Fruit fly (Drosophila melanogaster) whole organism, embryonic: ENCODE results near the gene Cpsf5.

Experiments used
- CG1024 ChIP-seq: fragments of 200-800 bp; sonication (Bioruptor generic); IDR thresholded peaks from 2 replicates; pipeline ENCODE4 v1.3.6; 2022; ENCODE audit warnings: missing biosample characterization, missing genetic modification characterization
- CG10321 ChIP-seq: fragments of 200-800 bp; sonication (Bioruptor generic); IDR thresholded peaks from 2 replicates; pipeline ENCODE4 v1.3.6; 2022; ENCODE audit warnings: missing biosample characterization, missing genetic modification characterization
- CG10462 ChIP-seq: fragments of 200-800 bp; sonication (Bioruptor generic); optimal IDR thresholded peaks from 2 replicates; lab custom pipeline; 2016; ENCODE audit warnings: missing biosample characterization, missing genetic modification characterization
- CG11247 ChIP-seq: fragments of 200-800 bp; sonication (Bioruptor generic); IDR thresholded peaks from 2 replicates; pipeline ENCODE4 v1.3.6; 2022; ENCODE audit warnings: missing biosample characterization, missing genetic modification characterization
- CG11504 ChIP-seq: fragments of 200-800 bp; sonication (Bioruptor generic); optimal IDR thresholded peaks from 3 replicates; lab custom pipeline; 2019; ENCODE audit warnings: missing biosample characterization, mild to moderate bottlenecking, missing genetic modification characterization, moderate library complexity
- CG12744 ChIP-seq: fragments of 200-800 bp; sonication (Bioruptor generic); optimal IDR thresholded peaks from 2 replicates; lab custom pipeline; 2016; ENCODE audit warnings: missing biosample characterization, missing genetic modification characterization
- CG17328 ChIP-seq: fragments of 200-800 bp; sonication (Bioruptor generic); IDR thresholded peaks from 2 replicates; pipeline ENCODE4 v1.3.6; 2022; ENCODE audit warnings: missing biosample characterization, missing genetic modification characterization
- CG18619 ChIP-seq: fragments of 200-800 bp; sonication (Bioruptor generic); optimal IDR thresholded peaks from 3 replicates; lab custom pipeline; 2017; ENCODE audit warnings: missing biosample characterization, mild to moderate bottlenecking, missing genetic modification characterization
- CG2116 ChIP-seq: fragments of 200-800 bp; sonication (Bioruptor generic); optimal IDR thresholded peaks from 3 replicates; lab custom pipeline; 2018; ENCODE audit warnings: missing biosample characterization, mild to moderate bottlenecking, missing genetic modification characterization
- CG2678 ChIP-seq: fragments of 200-800 bp; sonication (Bioruptor generic); optimal IDR thresholded peaks from 3 replicates; lab custom pipeline; 2019; ENCODE audit warnings: missing biosample characterization, mild to moderate bottlenecking, missing genetic modification characterization, moderate library complexity
- CG31441 ChIP-seq: fragments of 200-800 bp; sonication (Bioruptor generic); IDR thresholded peaks from 2 replicates; pipeline ENCODE4 v1.3.6; 2022; ENCODE audit warnings: missing biosample characterization, missing genetic modification characterization
- CG3163 ChIP-seq: fragments of 200-800 bp; sonication (Bioruptor generic); optimal IDR thresholded peaks from 3 replicates; lab custom pipeline; 2016; ENCODE audit warnings: missing biosample characterization, missing genetic modification characterization
- CG3281 ChIP-seq: fragments of 200-800 bp; sonication (Bioruptor generic); optimal IDR thresholded peaks from 3 replicates; lab custom pipeline; 2017; ENCODE audit warnings: missing biosample characterization, mild to moderate bottlenecking, missing genetic modification characterization
- CG34224 ChIP-seq: fragments of 200-800 bp; sonication (Bioruptor generic); IDR thresholded peaks from 3 replicates; pipeline ENCODE4 v1.3.6; 2022; ENCODE audit warnings: missing biosample characterization, missing genetic modification characterization; ENCODE audit not compliant: partially characterized antibody
- CG34376 ChIP-seq: fragments of 200-800 bp; sonication (Bioruptor generic); optimal IDR thresholded peaks from 2 replicates; lab custom pipeline; 2018; ENCODE audit warnings: missing biosample characterization, mild to moderate bottlenecking, missing genetic modification characterization
- CG3726 ChIP-seq: fragments of 200-800 bp; sonication (Bioruptor generic); IDR thresholded peaks from 3 replicates; pipeline ENCODE4, ENCODE4 v1.3.6; 2022; ENCODE audit warnings: missing biosample characterization, missing genetic modification characterization
- CG4854 ChIP-seq: fragments of 200-800 bp; sonication (Bioruptor generic); optimal IDR thresholded peaks from 2 replicates; lab custom pipeline; 2016; ENCODE audit warnings: missing biosample characterization, missing genetic modification characterization, inconsistent platforms
- CG5953 ChIP-seq: fragments of 200-800 bp; sonication (Bioruptor generic); IDR thresholded peaks from 2 replicates; pipeline ENCODE4 v1.3.6; 2022; ENCODE audit warnings: missing biosample characterization, missing genetic modification characterization
- CG6791 ChIP-seq: fragments of 200-800 bp; sonication (Bioruptor generic); IDR thresholded peaks from 3 replicates; pipeline ENCODE4 v1.3.6; 2022; ENCODE audit warnings: missing biosample characterization, missing genetic modification characterization; ENCODE audit not compliant: partially characterized antibody
- CG7839 ChIP-seq: fragments of 200-800 bp; sonication (Bioruptor generic); optimal IDR thresholded peaks from 3 replicates; lab custom pipeline; 2018; ENCODE audit warnings: missing biosample characterization, mild to moderate bottlenecking, missing genetic modification characterization, moderate library complexity
- CG7963 ChIP-seq: fragments of 200-800 bp; sonication (Bioruptor generic); IDR thresholded peaks from 3 replicates; pipeline ENCODE4 v1.3.6; 2022; ENCODE audit warnings: missing biosample characterization, missing genetic modification characterization; ENCODE audit not compliant: partially characterized antibody
- CG9727 ChIP-seq: fragments of 200-800 bp; sonication (Bioruptor generic); optimal IDR thresholded peaks from 3 replicates; lab custom pipeline; 2017; ENCODE audit warnings: missing biosample characterization, mild to moderate bottlenecking, missing genetic modification characterization
- Dp ChIP-seq: fragments of 200-800 bp; sonication (Bioruptor generic); optimal IDR thresholded peaks from 2 replicates; lab custom pipeline; 2018; ENCODE audit warnings: missing biosample characterization, mild to moderate bottlenecking, missing genetic modification characterization, moderate library complexity
- HLH54F ChIP-seq: fragments of 200-800 bp; sonication (Bioruptor generic); optimal IDR thresholded peaks from 3 replicates; lab custom pipeline; 2016; ENCODE audit warnings: missing biosample characterization, missing genetic modification characterization
- Jarid2 ChIP-seq: fragments of 200-800 bp; sonication (Bioruptor generic); optimal IDR thresholded peaks from 3 replicates; lab custom pipeline; 2017; ENCODE audit warnings: mild to moderate bottlenecking, missing biosample characterization, missing genetic modification reagents, missing genetic modification characterization
- MESR4 ChIP-seq: fragments of 200-800 bp; sonication (Bioruptor generic); optimal IDR thresholded peaks from 2 replicates; lab custom pipeline; 2018; ENCODE audit warnings: missing biosample characterization, mild to moderate bottlenecking, missing genetic modification characterization, moderate library complexity
- Med ChIP-seq: fragments of 200-800 bp; sonication (Bioruptor generic); peaks from one replicate; lab custom pipeline; 2016; ENCODE audit warnings: missing biosample characterization, missing genetic modification characterization, mild to moderate bottlenecking, inconsistent platforms, moderate library complexity
- NC2α ChIP-seq: fragments of 200-800 bp; sonication (Bioruptor generic); optimal IDR thresholded peaks from 2 replicates; lab custom pipeline; 2016; ENCODE audit warnings: missing biosample characterization, missing genetic modification characterization
- Nf-YC ChIP-seq: fragments of 200-800 bp; optimal IDR thresholded peaks from 3 replicates; lab custom pipeline; 2019; ENCODE audit warnings: missing biosample characterization, mild to moderate bottlenecking, missing genetic modification characterization, moderate library complexity
- Ptx1 ChIP-seq: fragments of 200-800 bp; sonication (Bioruptor generic); IDR thresholded peaks from 2 replicates; pipeline ENCODE4 v1.3.6; 2022; ENCODE audit warnings: missing biosample characterization, missing genetic modification characterization
- Ravus ChIP-seq: fragments of 200-800 bp; sonication (Bioruptor generic); IDR thresholded peaks from 2 replicates; pipeline ENCODE4 v1.3.6; 2022; ENCODE audit warnings: missing biosample characterization, missing genetic modification characterization
- al ChIP-seq: fragments of 200-800 bp; sonication (Bioruptor generic); IDR thresholded peaks from 2 replicates; pipeline ENCODE4 v1.3.6; 2022; ENCODE audit warnings: missing biosample characterization, missing genetic modification characterization
- ash1 ChIP-seq: fragments of 200-800 bp; sonication (Bioruptor generic); optimal IDR thresholded peaks from 2 replicates; lab custom pipeline; 2018; ENCODE audit warnings: missing biosample characterization, mild to moderate bottlenecking, missing genetic modification characterization
- bbx ChIP-seq: fragments of 200-800 bp; sonication (Bioruptor generic); IDR thresholded peaks from 2 replicates; pipeline ENCODE4 v1.3.6; 2022; ENCODE audit warnings: missing biosample characterization, missing genetic modification characterization; ENCODE audit not compliant: partially characterized antibody
- btn ChIP-seq: fragments of 200-800 bp; sonication (Bioruptor generic); optimal IDR thresholded peaks from 2 replicates; lab custom pipeline; 2016; ENCODE audit warnings: missing biosample characterization, missing genetic modification characterization
- chif ChIP-seq, 2 experiments: fragments of 200-800 bp; sonication (Bioruptor generic); optimal IDR thresholded peaks; 3 replicates each; lab custom pipeline; 2016; ENCODE audit warnings: missing biosample characterization in 2 of 2, missing genetic modification characterization in 2 of 2
- crol ChIP-seq: fragments of 200-800 bp; sonication (Bioruptor generic); IDR thresholded peaks from 2 replicates; pipeline ENCODE4 v1.3.6; 2022; ENCODE audit warnings: missing biosample characterization, missing genetic modification characterization
- dan ChIP-seq: fragments of 200-800 bp; sonication (Bioruptor generic); IDR thresholded peaks from 2 replicates; pipeline ENCODE4 v1.3.6; 2022; ENCODE audit warnings: missing biosample characterization, missing genetic modification characterization
- esg ChIP-seq: fragments of 200-800 bp; sonication (Bioruptor generic); conservative IDR thresholded peaks from 2 replicates; pipeline ENCODE4 v1.3.6; 2022; ENCODE audit warnings: missing biosample characterization, missing genetic modification characterization
- gro ChIP-seq: fragments of 200-800 bp; sonication (Bioruptor generic); optimal IDR thresholded peaks from 2 replicates; lab custom pipeline; 2016; ENCODE audit warnings: missing biosample characterization, missing genetic modification characterization
- ind ChIP-seq: fragments of 200-800 bp; sonication (Bioruptor generic); optimal IDR thresholded peaks from 3 replicates; lab custom pipeline; 2016; ENCODE audit warnings: missing biosample characterization, missing genetic modification characterization
- pb ChIP-seq: fragments of 200-800 bp; sonication (Bioruptor generic); optimal IDR thresholded peaks from 3 replicates; lab custom pipeline; 2016; ENCODE audit warnings: missing biosample characterization, missing genetic modification characterization
- phol ChIP-seq: fragments of 200-800 bp; sonication (Bioruptor generic); optimal IDR thresholded peaks from 3 replicates; lab custom pipeline; 2018; ENCODE audit warnings: missing biosample characterization, mild to moderate bottlenecking, missing genetic modification characterization, moderate library complexity
- prd ChIP-seq, 3 experiments: fragments of >200 bp in 2 of 3; fragments of 200-800 bp in 1 of 3; sonication (Bioruptor generic) in 1 of 3; optimal IDR thresholded peaks in 2 of 3; IDR thresholded peaks in 1 of 3; 2 replicates in 2 of 3; 3 replicates in 1 of 3; pipeline versions ENCODE4 v1.3.6 to Lab custom; 2017 to 2022; ENCODE audit warnings: missing biosample characterization in 1 of 3, missing genetic modification characterization in 1 of 3
- repo ChIP-seq: fragments of 200-800 bp; sonication (Bioruptor generic); optimal IDR thresholded peaks from 2 replicates; lab custom pipeline; 2016; ENCODE audit warnings: missing biosample characterization, missing genetic modification characterization
- seq ChIP-seq: fragments of 200-800 bp; sonication (Bioruptor generic); IDR thresholded peaks from 2 replicates; pipeline ENCODE4 v1.3.6; 2022; ENCODE audit warnings: missing biosample characterization, missing genetic modification characterization
- tup ChIP-seq: fragments of 200-800 bp; sonication (Bioruptor generic); optimal IDR thresholded peaks from 2 replicates; lab custom pipeline; 2016; ENCODE audit warnings: missing biosample characterization, mild to moderate bottlenecking, missing genetic modification characterization, moderate library complexity
- unpg ChIP-seq: fragments of 200-800 bp; sonication (Bioruptor generic); optimal IDR thresholded peaks from 3 replicates; lab custom pipeline; 2018; ENCODE audit warnings: missing biosample characterization, mild to moderate bottlenecking, missing genetic modification characterization, moderate library complexity
- wor ChIP-seq: fragments of 200-800 bp; sonication (Bioruptor generic); IDR thresholded peaks from 2 replicates; pipeline ENCODE4 v1.3.6; 2022; ENCODE audit warnings: missing biosample characterization, missing genetic modification characterization

Gene Cpsf5

DNA sequence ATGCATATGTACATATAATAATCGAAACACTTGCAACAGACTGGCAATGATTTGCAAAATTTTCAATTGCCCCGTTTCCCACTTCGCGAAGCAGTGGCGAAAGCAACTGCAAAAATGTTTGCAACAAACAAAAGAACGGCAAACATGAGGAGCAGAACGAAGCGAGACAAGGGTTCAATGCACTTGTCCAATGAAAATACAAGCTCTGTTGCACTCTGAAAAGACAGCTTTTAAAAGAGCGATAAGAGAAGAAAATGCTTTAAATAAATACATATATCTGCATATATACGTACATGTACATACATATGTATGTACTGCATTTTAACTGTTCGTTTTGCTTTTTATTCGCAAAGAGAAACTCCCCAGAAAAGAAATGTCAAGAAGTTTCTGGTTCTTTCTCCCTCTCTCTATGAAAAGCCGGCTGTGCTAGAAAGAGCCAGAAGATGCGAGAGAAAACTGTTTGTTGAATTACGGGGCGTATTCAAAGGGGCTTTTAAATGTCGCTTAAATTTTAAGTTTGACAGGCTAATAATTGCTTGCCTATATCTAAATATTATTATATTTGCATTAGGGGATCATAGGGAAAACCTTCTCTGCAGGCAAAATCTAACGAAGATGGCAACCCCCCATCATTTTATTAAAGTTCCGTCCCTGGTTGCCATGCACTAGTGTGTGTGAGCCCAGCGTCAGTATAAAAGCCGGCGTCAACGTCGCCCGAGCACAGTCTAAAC, 27.3 kb upstream of the Cpsf5 start, which contains the start of gene Hsp27 (continued):
- TF ChIP-seq ash1 (GFP tag; lab: Kevin White, UChicago) (peak; percentile 78), HLH54F (GFP tag; lab: Kevin White, UChicago) (peak; percentile 86), Jarid2 (peak; percentile 93), CG17328 (GFP tag; lab: Robert Waterston, UW) (peak; percentile 98), CG18619 (peak; percentile 97), CG2678 (tag; lab: Kevin White, UChicago) (peak; percentile 98), esg (GFP tag; lab: Robert Waterston, UW) (peak; percentile 95), CG1024 (GFP tag; lab: Robert Waterston, UW) (peak; percentile 94), CG11504 (tag; lab: Kevin White, UChicago) (peak; percentile 97), CG9727 (GFP tag; lab: Kevin White, UChicago) (peak; percentile 96), NC2α (GFP tag; lab: Kevin White, UChicago) (peak; percentile 65), repo (GFP tag; lab: Kevin White, UChicago) (peak; percentile 89), CG3163 (peak; percentile 69), crol (GFP tag; lab: Robert Waterston, UW) (peak; percentile 75), pb (GFP tag; lab: Kevin White, UChicago) (peak; percentile 91), wor (peak; percentile 97), Dp (GFP tag; lab: Kevin White, UChicago) (peak; percentile 32), prd (optimal IDR thresholded peaks at IDR 0.05; lab: Kevin White, UChicago) (no peak), prd (GFP tag; IDR thresholded peaks at IDR 0.05; lab: Robert Waterston, UW) (peak; percentile 99), seq (GFP tag; lab: Robert Waterston, UW) (peak; percentile 97), CG10321 (GFP tag; lab: Robert Waterston, UW) (peak; percentile 80), CG12744 (GFP tag; lab: Kevin White, UChicago) (peak; percentile 79), al (GFP tag; lab: Robert Waterston, UW) (peak; percentile 98), CG10462 (GFP tag; lab: Kevin White, UChicago) (peak; percentile 95), ind (GFP tag; lab: Kevin White, UChicago) (peak; percentile 99), Med (GFP tag; lab: Kevin White, UChicago) (peak; percentile 98), CG11247 (GFP tag; lab: Robert Waterston, UW) (peak; percentile 98), MESR4 (GFP tag; lab: Kevin White, UChicago) (peak; percentile 63), bbx (peak; percentile 22; the same call in 1 of the 2 replicates), CG5953 (GFP tag; lab: Robert Waterston, UW) (peak; percentile 97), CG6791 (no peak), CG3281 (GFP tag; lab: Kevin White, UChicago) (peak; percentile 97), CG34224 (GFP tag; lab: Robert Waterston, UW) (peak; percentile 31; the same call in 1 of the 3 replicates), CG7839 (tag; lab: Kevin White, UChicago) (peak; percentile 99), unpg (GFP tag; lab: Kevin White, UChicago) (peak; percentile 99), chif (GFP tag; optimal IDR thresholded peaks at IDR 0.05; lab: Kevin White, UChicago) (peak; percentile 88 to 92), phol (peak; percentile 98), CG31441 (GFP tag; lab: Robert Waterston, UW) (peak; percentile 99), btn (GFP tag; lab: Kevin White, UChicago) (peak; percentile 94), CG7963 (GFP tag; lab: Robert Waterston, UW) (no peak), Ptx1 (peak; percentile 99), Ravus (GFP tag; lab: Robert Waterston, UW) (peak; percentile 95), tup (GFP tag; lab: Kevin White, UChicago) (peak; percentile 93), CG4854 (GFP tag; lab: Kevin White, UChicago) (peak; percentile 96), Nf-YC (tag; lab: Kevin White, UChicago) (peak; percentile 82), gro (GFP tag; lab: Kevin White, UChicago) (peak; percentile 96), dan (GFP tag; lab: Robert Waterston, UW) (peak; percentile 94), CG3726 (peak; percentile 98), CG34376 (peak; percentile 94), CG2116 (peak; percentile 82)
